Fruit fly (Drosophila melanogaster): ENCODE measurements around the gene CG5645.

The CG5645 gene

dm6 chr3L:12136630-12137029 lies at the start of gene CG5645, which contains the start of gene Atg12:
Gene CG5645 (minus strand): TSS chr3L:12136706.
Gene Atg12 (plus strand): TSS chr3L:12136967.
- peak; percentile 56 for TF ChIP-seq noc (tag; optimal IDR thresholded peaks at IDR 0.05)

- TF ChIP-seq noc (tag; optimal IDR thresholded peaks at IDR 0.05) = no peak
Measured at dm6 chr3L:12185336-12185735, 48.8 kb upstream of the CG5645 start.

- no peak for TF ChIP-seq noc (tag; optimal IDR thresholded peaks at IDR 0.05)
Measured at dm6 chr3L:12184564-12185034, 48.1 kb upstream of the CG5645 start, which contains the start of gene Miox. Gene Miox (plus strand): TSS chr3L:12184984.

dm6 chr3L:12183967-12184366 lies 47.5 kb upstream of the CG5645 start:
- no peak for TF ChIP-seq noc (tag; optimal IDR thresholded peaks at IDR 0.05)

- peak; percentile 21 for TF ChIP-seq noc (tag; optimal IDR thresholded peaks at IDR 0.05)
Measured at dm6 chr3L:12178847-12179437, 42.4 kb upstream of the CG5645 start.

- no peak for TF ChIP-seq noc (tag; optimal IDR thresholded peaks at IDR 0.05)
Measured at dm6 chr3L:12177301-12177700, 40.8 kb upstream of the CG5645 start, which contains the start of gene CAH2. Gene CAH2 (plus strand): TSS chr3L:12177601.

- TF ChIP-seq noc (tag; optimal IDR thresholded peaks at IDR 0.05) = no peak
Measured at dm6 chr3L:12175382-12175781, 38.9 kb upstream of the CG5645 start, which contains the start of gene Rh7. Gene Rh7 (minus strand): TSS chr3L:12175482.

dm6 chr3L:12163693-12164092 lies 27.2 kb upstream of the CG5645 start, which contains the start of gene CG9760:
Gene CG9760 (minus strand): TSS chr3L:12163735.
- TF ChIP-seq noc (tag; optimal IDR thresholded peaks at IDR 0.05) = no peak

dm6 chr3L:12163082-12163481 lies 26.6 kb upstream of the CG5645 start:
- TF ChIP-seq noc (tag; optimal IDR thresholded peaks at IDR 0.05) = no peak

- TF ChIP-seq noc (tag; optimal IDR thresholded peaks at IDR 0.05) = no peak
Measured at dm6 chr3L:12162156-12162682, 25.7 kb upstream of the CG5645 start.

dm6 chr3L:12149024-12149423 lies 12.5 kb upstream of the CG5645 start, which contains the start of gene CG32099:
Gene CG32099 (plus strand): TSS chr3L:12149273.
- no peak for TF ChIP-seq noc (tag; optimal IDR thresholded peaks at IDR 0.05)

dm6 chr3L:12146970-12147369 lies 10.5 kb upstream of the CG5645 start:
- TF ChIP-seq noc (tag; optimal IDR thresholded peaks at IDR 0.05) = no peak

- no peak for TF ChIP-seq noc (tag; optimal IDR thresholded peaks at IDR 0.05)
Measured at dm6 chr3L:12145709-12146694, 9.5 kb upstream of the CG5645 start, which contains the start of the genes eIF3l and Nrx-IV. Gene eIF3l (minus strand): TSS chr3L:12146097. Gene Nrx-IV (plus strand): TSS chr3L:12146519.

dm6 chr3L:12139232-12139698 lies 2.8 kb upstream of the CG5645 start:
- peak; percentile 75 for TF ChIP-seq noc (tag; optimal IDR thresholded peaks at IDR 0.05)

dm6 chr3L:12138113-12138899 lies 1.8 kb upstream of the CG5645 start, which contains the start of the genes ND-SGDH and RhoGAP68F:
Gene ND-SGDH (minus strand): TSS chr3L:12138584.
Gene RhoGAP68F (plus strand): TSS chr3L:12138868.
- TF ChIP-seq noc (tag; optimal IDR thresholded peaks at IDR 0.05) = peak; percentile 72
